Worm (Caenorhabditis elegans): ENCODE data around the gene lgc-58.

- TF ChIP-seq ceh-36 (tag; optimal IDR thresholded peaks at IDR 0.05) (no peak), hmbx-1 (tag; optimal IDR thresholded peaks at IDR 0.05) (no peak), pes-1 (GFP tag; IDR thresholded peaks at IDR 0.05) (no peak), tbx-11 (GFP tag; IDR thresholded peaks at IDR 0.05) (no peak), aly-1 (tag; optimal IDR thresholded peaks at IDR 0.05) (no peak), ama-1 (optimal IDR thresholded peaks at IDR 0.05) (no peak), hnd-1 (tag; optimal IDR thresholded peaks at IDR 0.05) (no peak), tbx-37 (GFP tag; conservative IDR thresholded peaks at IDR 0.05) (no peak)
These were observed 15.5 kb downstream of the lgc-58 start for ce11 chrX:6090779-6091178.
